Worm (Caenorhabditis elegans) whole organism, L4/young adult: ENCODE results near the gene dmd-8.

Experiments used
- W03F9.2 ChIP-seq: fragments of 150-350 bp; optimal IDR thresholded peaks from 2 replicates; lab custom pipeline; 2014; ENCODE audit warnings: missing biosample characterization, missing genetic modification characterization
- dao-5 ChIP-seq: sonication (generic microtip); optimal IDR thresholded peaks from 2 replicates; lab custom pipeline; 2016; ENCODE audit warnings: missing genotype, missing genetic modification characterization, moderate library complexity, missing compliant biosample characterization
- him-1 ChIP-seq: sonication (generic microtip); optimal IDR thresholded peaks from 2 replicates; lab custom pipeline; 2016; ENCODE audit warnings: missing genotype, missing genetic modification reagents, missing genetic modification characterization, missing compliant biosample characterization

- TF ChIP-seq dao-5 (tag; lab: Kevin White, UChicago), result no peak
- no peak for TF ChIP-seq him-1 (tag; lab: Kevin White, UChicago)
- TF ChIP-seq W03F9.2 (tag; lab: Kevin White, UChicago), result no peak
Measured at ce11 chrV:330625-331024, 5.6 kb downstream of the dmd-8 start, which contains the start of gene abt-4.
